Worm (Caenorhabditis elegans) whole organism, young adult: ENCODE measurements around the gene rpc-11.
A peak's percentile ranks its signal among the peaks of the same experiment; 100 is the strongest.

Experiments
- B0035.1 ChIP-seq: sonication (generic microtip); optimal IDR thresholded peaks from 2 replicates; lab custom pipeline; 2016; ENCODE audit warnings: missing genetic modification characterization, mild to moderate bottlenecking, missing compliant biosample characterization, missing genotype, missing genetic modification reagents
- B0261.1 ChIP-seq: sonication (generic microtip); optimal IDR thresholded peaks from 2 replicates; lab custom pipeline; 2016; ENCODE audit warnings: mild to moderate bottlenecking, missing genetic modification characterization, moderate library complexity, missing compliant biosample characterization
- F39B2.1 ChIP-seq: fragments of 200-800 bp; sonication (Bioruptor generic); IDR thresholded peaks from 2 replicates; pipeline ENCODE4 v1.3.6; 2022; ENCODE audit warnings: missing genetic modification reagents, missing genetic modification characterization, missing compliant biosample characterization
- F57A8.1 ChIP-seq: fragments of 200-800 bp; sonication (Bioruptor generic); optimal IDR thresholded peaks from 2 replicates; lab custom pipeline; 2018; ENCODE audit warnings: mild to moderate bottlenecking, missing genetic modification characterization, moderate library complexity, missing compliant biosample characterization
- K12H6.12 ChIP-seq: fragments of 200-800 bp; sonication (Bioruptor generic); optimal IDR thresholded peaks from 2 replicates; lab custom pipeline; 2018; ENCODE audit warnings: mild to moderate bottlenecking, missing genetic modification characterization, missing compliant biosample characterization
- T26A5.8 ChIP-seq: sonication (generic microtip); optimal IDR thresholded peaks from 2 replicates; lab custom pipeline; 2016; ENCODE audit warnings: missing genetic modification characterization, missing compliant biosample characterization
- Y95B8A.8 ChIP-seq: fragments of 200-800 bp; sonication (Bioruptor generic); IDR thresholded peaks from 2 replicates; pipeline ENCODE4 v1.3.6; 2022; ENCODE audit warnings: missing genetic modification reagents, missing genetic modification characterization, missing compliant biosample characterization
- akir-1 ChIP-seq: fragments of 200-800 bp; sonication (Bioruptor generic); optimal IDR thresholded peaks from 2 replicates; lab custom pipeline; 2018; ENCODE audit warnings: mild to moderate bottlenecking, missing genetic modification characterization, moderate library complexity, missing compliant biosample characterization
- ama-1 ChIP-seq, 3 experiments: fragments of 150-350 bp in 1 of 3; sonication (generic microtip) in 2 of 3; optimal IDR thresholded peaks; 2 replicates each; lab custom pipeline; 2014 to 2018; ENCODE audit warnings: missing biosample characterization in 2 of 3, missing genetic modification characterization in 2 of 3, missing genetic modification reagents in 2 of 3
- atf-7 ChIP-seq: sonication (generic microtip); optimal IDR thresholded peaks from 2 replicates; lab custom pipeline; 2017; ENCODE audit warnings: mild to moderate bottlenecking, missing genetic modification characterization, missing compliant biosample characterization
- cebp-2 ChIP-seq: fragments of 200-800 bp; sonication (Bioruptor generic); IDR thresholded peaks from 2 replicates; pipeline ENCODE4 v1.3.6; 2022; ENCODE audit warnings: missing genetic modification characterization, missing compliant biosample characterization
- ceh-40 ChIP-seq: fragments of 200-800 bp; sonication (Bioruptor generic); IDR thresholded peaks from 2 replicates; pipeline ENCODE4 v1.3.6; 2022; ENCODE audit warnings: missing genetic modification characterization, missing compliant biosample characterization
- ceh-79 ChIP-seq: sonication (generic microtip); optimal IDR thresholded peaks from 2 replicates; lab custom pipeline; 2017; ENCODE audit warnings: mild to moderate bottlenecking, missing genetic modification characterization, missing compliant biosample characterization
- ceh-91 ChIP-seq: fragments of 200-800 bp; sonication (Bioruptor generic); IDR thresholded peaks from 2 replicates; pipeline ENCODE4 v1.3.6; 2022; ENCODE audit warnings: missing genetic modification reagents, missing genetic modification characterization, missing compliant biosample characterization
- chd-7 ChIP-seq: sonication (generic microtip); optimal IDR thresholded peaks from 2 replicates; lab custom pipeline; 2016; ENCODE audit warnings: mild to moderate bottlenecking, missing genetic modification characterization, moderate library complexity, missing compliant biosample characterization
- egl-44 ChIP-seq: fragments of 200-800 bp; sonication (Bioruptor generic); IDR thresholded peaks from 2 replicates; pipeline ENCODE4 v1.3.6; 2022; ENCODE audit warnings: missing genetic modification reagents, missing genetic modification characterization, missing compliant biosample characterization
- hlh-12 ChIP-seq: sonication (generic microtip); optimal IDR thresholded peaks from 2 replicates; lab custom pipeline; 2016; ENCODE audit warnings: missing genetic modification characterization, missing compliant biosample characterization
- lsy-27 ChIP-seq: sonication (generic microtip); optimal IDR thresholded peaks from 2 replicates; lab custom pipeline; 2017; ENCODE audit warnings: missing genetic modification characterization, mild to moderate bottlenecking, missing compliant biosample characterization, antibody characterized with exemption, missing genotype, borderline replicate concordance; ENCODE audit not compliant: insufficient read depth
- madf-10 ChIP-seq: sonication (generic microtip); optimal IDR thresholded peaks from 2 replicates; lab custom pipeline; 2016; ENCODE audit warnings: mild to moderate bottlenecking, missing genetic modification characterization, missing compliant biosample characterization
- madf-8 ChIP-seq: fragments of 200-800 bp; sonication (Bioruptor generic); conservative IDR thresholded peaks from 2 replicates; pipeline ENCODE4 v1.3.6; 2022; ENCODE audit warnings: missing genetic modification reagents, missing genetic modification characterization, missing compliant biosample characterization
- mxl-1 ChIP-seq: sonication (generic microtip); optimal IDR thresholded peaks from 2 replicates; lab custom pipeline; 2016; ENCODE audit warnings: missing genetic modification characterization, missing compliant biosample characterization
- nfyb-1 ChIP-seq: fragments of 200-800 bp; sonication (Bioruptor generic); IDR thresholded peaks from 2 replicates; pipeline ENCODE4 v1.3.6; 2022; ENCODE audit warnings: missing genetic modification reagents, missing genetic modification characterization, missing compliant biosample characterization
- nhr-179 ChIP-seq: sonication (generic microtip); optimal IDR thresholded peaks from 2 replicates; lab custom pipeline; 2016; ENCODE audit warnings: mild to moderate bottlenecking, missing genetic modification characterization, missing compliant biosample characterization
- nhr-90 ChIP-seq: sonication (generic microtip); optimal IDR thresholded peaks from 2 replicates; lab custom pipeline; 2016; ENCODE audit warnings: missing genotype, mild to moderate bottlenecking, missing genetic modification characterization, missing compliant biosample characterization
- pbrm-1 ChIP-seq: fragments of 200-800 bp; sonication (Bioruptor generic); IDR thresholded peaks from 2 replicates; pipeline ENCODE4 v1.3.6; 2022; ENCODE audit warnings: missing genetic modification reagents, missing genetic modification characterization, missing compliant biosample characterization
- rpc-1 ChIP-seq, 2 experiments: fragments of 150-350 bp in 1 of 2; sonication (generic microtip) in 1 of 2; optimal IDR thresholded peaks; 2 replicates each; lab custom pipeline; 2014 to 2018; ENCODE audit warnings: missing biosample characterization in 1 of 2, missing genetic modification characterization in 1 of 2, missing genetic modification reagents in 1 of 2, missing genotype in 1 of 2
- sea-2 ChIP-seq: fragments of 200-800 bp; sonication (Bioruptor generic); IDR thresholded peaks from 2 replicates; pipeline ENCODE4 v1.3.6; 2022; ENCODE audit warnings: missing genetic modification characterization, missing compliant biosample characterization
- snpc-4 ChIP-seq, 5 experiments: fragments of 150-350 bp in 1 of 5; sonication (generic microtip) in 4 of 5; optimal IDR thresholded peaks; 2 replicates each; lab custom pipeline; 2014 to 2018; ENCODE audit warnings: missing genetic modification characterization in 5 of 5, missing biosample characterization in 3 of 5, antibody characterized with exemption in 2 of 5, mild to moderate bottlenecking in 2 of 5, missing compliant biosample characterization in 2 of 5, missing genotype in 2 of 5, moderate library complexity in 2 of 5, missing genetic modification reagents in 1 of 5
- tbp1 ChIP-seq: fragments of 200-800 bp; sonication (Bioruptor generic); optimal IDR thresholded peaks from 2 replicates; lab custom pipeline; 2018; ENCODE audit warnings: mild to moderate bottlenecking, missing genetic modification characterization, missing compliant biosample characterization
- unc-130 ChIP-seq: sonication (generic microtip); optimal IDR thresholded peaks from 2 replicates; lab custom pipeline; 2016; ENCODE audit warnings: missing genetic modification reagents, missing genetic modification characterization, missing compliant biosample characterization
- xnd-1 ChIP-seq: sonication (generic microtip); optimal IDR thresholded peaks from 2 replicates; lab custom pipeline; 2016; ENCODE audit warnings: missing genotype, missing genetic modification reagents, missing genetic modification characterization, missing compliant biosample characterization
- zfh-2 ChIP-seq: fragments of 200-800 bp; sonication (Bioruptor generic); conservative IDR thresholded peaks from 2 replicates; pipeline ENCODE4 v1.3.6; 2022; ENCODE audit warnings: missing genetic modification reagents, missing genetic modification characterization, missing compliant biosample characterization
- ztf-18 ChIP-seq: sonication (generic microtip); optimal IDR thresholded peaks from 2 replicates; lab custom pipeline; 2016; ENCODE audit warnings: missing genotype, mild to moderate bottlenecking, missing genetic modification characterization, missing compliant biosample characterization
- ztf-6 ChIP-seq: fragments of 200-800 bp; sonication (Bioruptor generic); IDR thresholded peaks from 2 replicates; pipeline ENCODE4 v1.3.6; 2022; ENCODE audit warnings: missing genetic modification reagents, missing genetic modification characterization, missing compliant biosample characterization

Gene rpc-11

DNA sequence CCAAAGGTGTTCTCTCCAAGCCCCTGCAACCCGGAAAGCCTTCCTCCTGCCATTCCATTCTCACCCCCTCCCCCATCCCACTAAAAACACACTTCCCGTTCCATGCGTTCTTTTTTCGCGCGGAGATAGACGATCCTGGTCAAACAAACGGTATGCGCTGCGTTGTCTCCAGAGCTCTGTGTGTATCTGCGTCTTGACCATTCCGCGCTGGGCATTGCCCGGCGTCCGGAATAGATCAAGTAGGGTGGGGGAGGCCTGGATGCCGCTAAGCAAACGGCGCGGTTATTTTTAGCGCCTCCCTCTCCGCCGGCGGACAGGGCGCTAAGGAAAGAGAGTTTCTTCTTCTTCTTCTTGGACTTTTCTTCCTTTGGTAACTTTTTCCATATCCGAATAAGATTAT, 34.6 kb downstream of the rpc-11 start:
- TF ChIP-seq ztf-6, result no peak
- TF ChIP-seq zfh-2 (GFP tag; lab: Robert Waterston, UW), result peak; percentile 75

ce11 chrIV:1371300-1371699, 38.5 kb downstream of the rpc-11 start:
- TF ChIP-seq chd-7 (no peak), xnd-1 (tag; lab: Kevin White, UChicago) (no peak), K12H6.12 (tag; lab: Kevin White, UChicago) (no peak), T26A5.8 (no peak), ztf-18 (tag; lab: Kevin White, UChicago) (no peak), sea-2 (GFP tag; lab: Robert Waterston, UW) (no peak), ceh-91 (no peak), hlh-12 (tag; lab: Kevin White, UChicago) (no peak), unc-130 (GFP tag; lab: Kevin White, UChicago) (no peak), pbrm-1 (GFP tag; lab: Robert Waterston, UW) (no peak), Y95B8A.8 (GFP tag; lab: Robert Waterston, UW) (no peak)

DNA sequence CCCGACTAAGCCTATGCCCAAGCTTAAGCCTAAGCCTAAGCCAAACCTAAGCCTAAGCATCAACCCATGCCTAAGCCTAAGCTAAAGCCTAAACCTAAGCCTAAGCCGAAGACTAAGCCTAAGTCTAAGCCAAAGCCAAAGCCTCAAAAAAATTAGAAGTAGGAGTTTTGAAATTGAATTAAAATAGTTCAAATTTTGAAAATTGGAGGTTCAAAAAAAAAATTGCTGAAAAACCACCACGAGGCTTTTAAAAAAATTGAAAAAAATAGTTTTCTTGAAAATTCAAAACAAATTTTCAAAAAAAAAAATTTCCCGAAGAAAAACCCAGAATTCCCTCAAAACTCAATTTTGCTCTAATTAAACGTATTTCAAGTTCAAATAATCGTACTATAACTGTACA, 42.8 kb downstream of the rpc-11 start:
- TF ChIP-seq ceh-40 (GFP tag; lab: Robert Waterston, UW), result no peak
- TF ChIP-seq mxl-1 (tag; lab: Kevin White, UChicago), result no peak
- no peak for TF ChIP-seq ceh-91
- no peak for TF ChIP-seq F39B2.1
- no peak for TF ChIP-seq rpc-1 (optimal IDR thresholded peaks at IDR 0.05; lab: Kevin White, UChicago)
- no peak for TF ChIP-seq rpc-1 (tag; optimal IDR thresholded peaks at IDR 0.05; lab: Kevin White, UChicago)
- no peak for TF ChIP-seq ceh-79 (tag; lab: Kevin White, UChicago)
- no peak for TF ChIP-seq atf-7 (tag; lab: Kevin White, UChicago)
- TF ChIP-seq B0035.1 (tag; lab: Kevin White, UChicago), result no peak
- TF ChIP-seq F57A8.1 (GFP tag; lab: Kevin White, UChicago), result no peak
- TF ChIP-seq egl-44 (GFP tag; lab: Robert Waterston, UW), result no peak
- no peak for TF ChIP-seq madf-8
- TF ChIP-seq nhr-179, result no peak
- no peak for TF ChIP-seq cebp-2 (GFP tag; lab: Robert Waterston, UW)
- TF ChIP-seq nfyb-1 (GFP tag; lab: Robert Waterston, UW), result no peak
- no peak for TF ChIP-seq snpc-4 (GFP tag; optimal IDR thresholded peaks at IDR 0.05; lab: Kevin White, UChicago)
- no peak for TF ChIP-seq snpc-4 (tag; optimal IDR thresholded peaks at IDR 0.05; lab: Kevin White, UChicago)
- no peak for TF ChIP-seq nhr-90 (tag; lab: Kevin White, UChicago)
- TF ChIP-seq ama-1 (optimal IDR thresholded peaks at IDR 0.05; lab: Kevin White, UChicago), result no peak
- TF ChIP-seq ama-1 (GFP tag; optimal IDR thresholded peaks at IDR 0.05; lab: Kevin White, UChicago), result no peak
- TF ChIP-seq lsy-27, result no peak
- no peak for TF ChIP-seq akir-1

DNA sequence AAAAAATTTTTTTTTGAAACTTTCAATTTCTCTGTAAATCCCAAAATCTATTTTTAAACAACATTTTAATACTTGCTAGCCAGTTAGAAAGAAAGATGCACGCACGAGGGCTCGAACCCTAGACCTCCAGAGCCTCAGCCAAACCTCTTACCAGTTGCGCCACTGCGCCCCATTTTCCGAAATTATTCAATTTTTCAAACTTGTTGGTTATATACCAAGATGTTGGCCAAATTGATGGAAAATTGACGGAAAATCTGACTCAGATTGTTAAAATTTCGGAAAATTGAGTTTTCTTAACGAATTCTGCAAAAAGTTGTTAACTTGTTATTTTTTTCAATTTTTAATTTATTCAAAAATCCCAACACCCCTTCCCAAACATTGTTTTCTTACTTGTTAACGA, 44.1 kb downstream of the rpc-11 start:
- TF ChIP-seq madf-10 (tag; lab: Kevin White, UChicago), result no peak
- peak; percentile 37 for TF ChIP-seq rpc-1 (optimal IDR thresholded peaks at IDR 0.05; lab: Kevin White, UChicago)
- TF ChIP-seq rpc-1 (tag; optimal IDR thresholded peaks at IDR 0.05; lab: Kevin White, UChicago), result peak; percentile 61
- peak; percentile 31 for TF ChIP-seq B0261.1 (tag; lab: Kevin White, UChicago)
- TF ChIP-seq tbp1 (GFP tag; lab: Kevin White, UChicago), result peak; percentile 65
